Fruit fly (Drosophila melanogaster) whole organism, embryonic: ENCODE data around the gene CG6574.

Experiments
- Adf1 ChIP-seq: fragments of 200-800 bp; sonication (Bioruptor generic); IDR thresholded peaks from 2 replicates; pipeline ENCODE4 v1.3.6; 2022; ENCODE audit warnings: missing biosample characterization, missing genetic modification characterization
- Asciz ChIP-seq: fragments of 200-800 bp; sonication (Bioruptor generic); optimal IDR thresholded peaks from 2 replicates; lab custom pipeline; 2017; ENCODE audit warnings: missing biosample characterization, mild to moderate bottlenecking, missing genetic modification characterization, missing genetic modification reagents
- Atf6 ChIP-seq: fragments of 200-800 bp; sonication (Bioruptor generic); IDR thresholded peaks from 2 replicates; pipeline ENCODE4 v1.3.6; 2022; ENCODE audit warnings: missing biosample characterization, missing genetic modification characterization
- Bgb ChIP-seq: fragments of 200-800 bp; sonication (Bioruptor generic); IDR thresholded peaks from 2 replicates; pipeline ENCODE4 v1.3.6; 2022; ENCODE audit warnings: missing biosample characterization, missing genetic modification characterization; ENCODE audit not compliant: partially characterized antibody
- C15 ChIP-seq: fragments of 200-800 bp; sonication (Bioruptor generic); IDR thresholded peaks from 3 replicates; pipeline ENCODE4 v1.3.6; 2022; ENCODE audit warnings: missing biosample characterization, missing genetic modification characterization
- CG11398 ChIP-seq: fragments of 200-800 bp; sonication (Bioruptor generic); optimal IDR thresholded peaks from 2 replicates; lab custom pipeline; 2016; ENCODE audit warnings: missing biosample characterization, missing genetic modification characterization
- CG11695 ChIP-seq: fragments of 200-800 bp; sonication (Bioruptor generic); IDR thresholded peaks from 3 replicates; pipeline ENCODE4 v1.3.6; 2022; ENCODE audit warnings: missing biosample characterization, missing genetic modification characterization
- CG14014 ChIP-seq: fragments of 200-800 bp; sonication (Bioruptor generic); IDR thresholded peaks from 2 replicates; pipeline ENCODE4 v1.3.6; 2022; ENCODE audit warnings: missing biosample characterization, missing genetic modification characterization
- CG14965 ChIP-seq: fragments of 200-800 bp; sonication (Bioruptor generic); optimal IDR thresholded peaks from 2 replicates; lab custom pipeline; 2016; ENCODE audit warnings: missing biosample characterization, missing genetic modification characterization, borderline replicate concordance
- CG15269 ChIP-seq: fragments of 200-800 bp; sonication (Bioruptor generic); optimal IDR thresholded peaks from 2 replicates; lab custom pipeline; 2018; ENCODE audit warnings: missing biosample characterization, mild to moderate bottlenecking, missing genetic modification characterization, moderate library complexity
- CG15696 ChIP-seq: fragments of 200-800 bp; sonication (Bioruptor generic); optimal IDR thresholded peaks from 2 replicates; lab custom pipeline; 2019; ENCODE audit warnings: missing biosample characterization, mild to moderate bottlenecking, missing genetic modification characterization, moderate library complexity
- CG31224 ChIP-seq: fragments of 200-800 bp; sonication (Bioruptor generic); IDR thresholded peaks from 2 replicates; pipeline ENCODE4 v1.3.6; 2022; ENCODE audit warnings: missing biosample characterization, missing genetic modification characterization
- CG32767 ChIP-seq: fragments of 200-800 bp; sonication (Bioruptor generic); IDR thresholded peaks from 2 replicates; pipeline ENCODE4 v1.3.6; 2022; ENCODE audit warnings: missing biosample characterization, missing genetic modification characterization
- CG3995 ChIP-seq: fragments of 200-800 bp; sonication (Bioruptor generic); optimal IDR thresholded peaks from 3 replicates; lab custom pipeline; 2016; ENCODE audit warnings: missing biosample characterization, missing genetic modification characterization
- CG4328 ChIP-seq: fragments of 200-800 bp; sonication (Bioruptor generic); optimal IDR thresholded peaks from 3 replicates; lab custom pipeline; 2017; ENCODE audit warnings: missing biosample characterization, missing genetic modification reagents, missing genetic modification characterization
- CG4730 ChIP-seq: fragments of 200-800 bp; sonication (Bioruptor generic); IDR thresholded peaks from 2 replicates; pipeline ENCODE4 v1.3.6; 2022; ENCODE audit warnings: missing biosample characterization, missing genetic modification characterization
- CG5180 ChIP-seq: fragments of 200-800 bp; sonication (Bioruptor generic); optimal IDR thresholded peaks from 3 replicates; lab custom pipeline; 2017; ENCODE audit warnings: missing biosample characterization, missing genetic modification characterization, mild to moderate bottlenecking, moderate library complexity, missing genetic modification reagents
- CG6654 ChIP-seq: fragments of 200-800 bp; sonication (Bioruptor generic); optimal IDR thresholded peaks from 2 replicates; lab custom pipeline; 2017; ENCODE audit warnings: missing biosample characterization, mild to moderate bottlenecking, missing genetic modification characterization
- CG7786 ChIP-seq: fragments of 200-800 bp; sonication (Bioruptor generic); optimal IDR thresholded peaks from 2 replicates; lab custom pipeline; 2016; ENCODE audit warnings: missing biosample characterization, missing genetic modification characterization
- CG7839 ChIP-seq: fragments of 200-800 bp; sonication (Bioruptor generic); optimal IDR thresholded peaks from 3 replicates; lab custom pipeline; 2018; ENCODE audit warnings: missing biosample characterization, mild to moderate bottlenecking, missing genetic modification characterization, moderate library complexity
- Doc2 ChIP-seq: fragments of 200-800 bp; sonication (Bioruptor generic); IDR thresholded peaks from 2 replicates; pipeline ENCODE4 v1.3.6; 2022; ENCODE audit warnings: missing biosample characterization, missing genetic modification characterization
- Dref ChIP-seq: fragments of 200-800 bp; sonication (Bioruptor generic); IDR thresholded peaks from 2 replicates; pipeline ENCODE4 v1.3.6; 2022; ENCODE audit warnings: missing biosample characterization, missing genetic modification characterization
- E2f2 ChIP-seq: fragments of 200-800 bp; sonication (Bioruptor generic); IDR thresholded peaks from 2 replicates; pipeline ENCODE4 v1.3.6; 2022; ENCODE audit warnings: missing biosample characterization, missing genetic modification characterization
- Gsc ChIP-seq: fragments of 200-800 bp; sonication (Bioruptor generic); IDR thresholded peaks from 2 replicates; pipeline ENCODE4 v1.3.6; 2022; ENCODE audit warnings: missing biosample characterization, missing genetic modification characterization
- H15 ChIP-seq: fragments of 200-800 bp; sonication (Bioruptor generic); IDR thresholded peaks from 3 replicates; pipeline ENCODE4 v1.3.6; 2022; ENCODE audit warnings: missing biosample characterization, missing genetic modification characterization
- Hmr ChIP-seq: fragments of 200-800 bp; sonication (Bioruptor generic); optimal IDR thresholded peaks from 3 replicates; lab custom pipeline; 2017; ENCODE audit warnings: mild to moderate bottlenecking, missing biosample characterization, missing genetic modification reagents, missing genetic modification characterization
- Hr51 ChIP-seq, 2 experiments: fragments of 200-800 bp; sonication (Bioruptor generic); optimal IDR thresholded peaks; 2 replicates in 1 of 2; 3 replicates in 1 of 2; lab custom pipeline; 2016 to 2018; ENCODE audit warnings: missing biosample characterization in 2 of 2, missing genetic modification characterization in 2 of 2, mild to moderate bottlenecking in 1 of 2, moderate library complexity in 1 of 2
- Kr ChIP-seq: fragments of 200-800 bp; sonication (Bioruptor generic); optimal IDR thresholded peaks from 2 replicates; lab custom pipeline; 2017; ENCODE audit warnings: missing biosample characterization, mild to moderate bottlenecking, missing genetic modification characterization
- PHDP ChIP-seq: fragments of 200-800 bp; sonication (Bioruptor generic); optimal IDR thresholded peaks from 3 replicates; lab custom pipeline; 2018; ENCODE audit warnings: missing biosample characterization, mild to moderate bottlenecking, missing genetic modification characterization, moderate library complexity
- Pdp1 ChIP-seq, 2 experiments: fragments of 200-800 bp; sonication (Bioruptor generic); optimal IDR thresholded peaks; 3 replicates each; lab custom pipeline; 2016; ENCODE audit warnings: missing biosample characterization in 2 of 2, missing genetic modification characterization in 2 of 2, mild to moderate bottlenecking in 1 of 2, moderate library complexity in 1 of 2
- Sin3A ChIP-seq: fragments of >200 bp; optimal IDR thresholded peaks from 2 replicates; lab custom pipeline; 2018
- Six4 ChIP-seq: fragments of 200-800 bp; sonication (Bioruptor generic); optimal IDR thresholded peaks from 2 replicates; lab custom pipeline; 2016; ENCODE audit warnings: missing biosample characterization, missing genetic modification characterization
- Ssrp ChIP-seq: fragments of 200-800 bp; sonication (Bioruptor generic); optimal IDR thresholded peaks from 2 replicates; lab custom pipeline; 2018; ENCODE audit warnings: missing biosample characterization, mild to moderate bottlenecking, missing genetic modification characterization, moderate library complexity
- Trl ChIP-seq, 3 experiments: fragments of >200 bp in 2 of 3; fragments of 200-800 bp in 1 of 3; sonication (Bioruptor generic) in 1 of 3; optimal IDR thresholded peaks; 2 replicates in 1 of 3; 3 replicates in 2 of 3; lab custom pipeline; 2016 to 2017; ENCODE audit warnings: missing biosample characterization in 1 of 3, missing genetic modification characterization in 1 of 3
- bab2 ChIP-seq: fragments of 200-800 bp; sonication (Bioruptor generic); optimal IDR thresholded peaks from 2 replicates; lab custom pipeline; 2016; ENCODE audit warnings: missing biosample characterization, missing genetic modification characterization
- bowl ChIP-seq: fragments of 200-800 bp; sonication (Bioruptor generic); IDR thresholded peaks from 2 replicates; pipeline ENCODE4 v1.3.6; 2022; ENCODE audit warnings: missing biosample characterization, missing genetic modification characterization
- bsh ChIP-seq, 2 experiments: fragments of 200-800 bp; sonication (Bioruptor generic); optimal IDR thresholded peaks; 2 replicates each; lab custom pipeline; 2017 to 2018; ENCODE audit warnings: mild to moderate bottlenecking in 2 of 2, missing biosample characterization in 2 of 2, missing genetic modification characterization in 2 of 2, moderate library complexity in 1 of 2
- dm ChIP-seq: fragments of 200-800 bp; sonication (Bioruptor generic); optimal IDR thresholded peaks from 3 replicates; lab custom pipeline; 2016; ENCODE audit warnings: missing biosample characterization, missing genetic modification characterization
- exex ChIP-seq: fragments of 200-800 bp; sonication (Bioruptor generic); optimal IDR thresholded peaks from 4 replicates; lab custom pipeline; 2018; ENCODE audit warnings: missing biosample characterization, mild to moderate bottlenecking, missing genetic modification characterization, moderate library complexity
- grau ChIP-seq: fragments of 200-800 bp; optimal IDR thresholded peaks from 3 replicates; lab custom pipeline; 2019; ENCODE audit warnings: missing biosample characterization, mild to moderate bottlenecking, missing genetic modification characterization, moderate library complexity
- ind ChIP-seq: fragments of 200-800 bp; sonication (Bioruptor generic); optimal IDR thresholded peaks from 3 replicates; lab custom pipeline; 2016; ENCODE audit warnings: missing biosample characterization, missing genetic modification characterization
- pita ChIP-seq: fragments of 200-800 bp; sonication (Bioruptor generic); optimal IDR thresholded peaks from 2 replicates; lab custom pipeline; 2017; ENCODE audit warnings: missing biosample characterization, mild to moderate bottlenecking, missing genetic modification characterization
- pnt ChIP-seq: fragments of 200-800 bp; sonication (Bioruptor generic); optimal IDR thresholded peaks from 3 replicates; lab custom pipeline; 2016; ENCODE audit warnings: missing biosample characterization, missing genetic modification characterization
- sc ChIP-seq, 3 experiments: fragments of >200 bp in 2 of 3; fragments of 200-800 bp in 1 of 3; sonication (Bioruptor generic) in 1 of 3; optimal IDR thresholded peaks; 2 replicates in 2 of 3; 3 replicates in 1 of 3; lab custom pipeline; 2017; ENCODE audit warnings: mild to moderate bottlenecking in 1 of 3, missing biosample characterization in 1 of 3, missing genetic modification characterization in 1 of 3, missing genetic modification reagents in 1 of 3
- sd ChIP-seq: fragments of 200-800 bp; sonication (Bioruptor generic); optimal IDR thresholded peaks from 3 replicates; lab custom pipeline; 2018; ENCODE audit warnings: missing biosample characterization, mild to moderate bottlenecking, missing genetic modification characterization, moderate library complexity
- sim ChIP-seq: fragments of 200-800 bp; sonication (Bioruptor generic); IDR thresholded peaks from 2 replicates; pipeline ENCODE4 v1.3.6; 2022; ENCODE audit warnings: missing biosample characterization, missing genetic modification characterization
- tin ChIP-seq: fragments of 200-800 bp; sonication (Bioruptor generic); optimal IDR thresholded peaks from 3 replicates; lab custom pipeline; 2016; ENCODE audit warnings: missing biosample characterization, missing genetic modification characterization
- zen2 ChIP-seq: fragments of 200-800 bp; sonication (Bioruptor generic); IDR thresholded peaks from 3 replicates; pipeline ENCODE4 v1.3.6; 2022; ENCODE audit warnings: missing biosample characterization, missing genetic modification characterization; ENCODE audit not compliant: partially characterized antibody

The CG6574 gene

DNA sequence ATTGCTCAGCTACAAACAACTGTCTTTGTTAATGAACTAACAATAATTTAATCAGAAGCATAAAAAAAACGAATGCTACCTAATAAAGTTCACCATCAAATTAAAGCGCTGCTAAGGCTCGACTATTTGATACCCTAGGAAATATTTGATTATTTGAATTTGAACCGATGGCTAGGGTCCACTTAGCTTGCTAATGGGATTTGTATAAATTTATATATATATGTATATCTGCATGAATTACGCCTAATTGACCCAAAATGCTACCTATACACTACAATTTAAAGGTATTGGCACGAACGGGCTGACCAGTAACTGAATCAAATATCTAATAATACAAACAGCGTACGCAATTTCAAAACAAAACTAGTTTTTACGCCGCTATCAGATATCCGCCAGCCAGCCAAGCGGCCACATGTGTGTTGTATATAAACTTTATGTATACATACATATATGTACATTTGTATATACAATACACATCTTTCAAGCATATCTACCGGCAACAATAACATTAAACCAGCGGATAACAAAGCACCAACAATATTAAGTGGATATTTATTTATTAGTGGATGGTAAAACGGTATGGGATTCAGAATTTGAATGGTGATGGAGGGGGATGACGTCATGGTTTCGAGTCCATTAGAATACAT lies 21.4 kb upstream of the CG6574 start (continued):
- TF ChIP-seq exex = peak; percentile 67
- no peak for TF ChIP-seq CG14965 (GFP tag; lab: Kevin White, UChicago)
- 0 out of 3 replicates have a peak, but pooled peaks have one; percentile 61 for TF ChIP-seq C15 (GFP tag; lab: Robert Waterston, UW)
- no peak for TF ChIP-seq pita (GFP tag; lab: Kevin White, UChicago)
- no peak; the same call in 1 of the 2 replicates for TF ChIP-seq Adf1 (GFP tag; lab: Robert Waterston, UW)
- peak in 1 of 2 experiments; percentile 79 for TF ChIP-seq Hr51 (GFP tag; optimal IDR thresholded peaks at IDR 0.05; lab: Kevin White, UChicago)
- TF ChIP-seq PHDP (tag; lab: Kevin White, UChicago) = peak; percentile 76
- no peak for TF ChIP-seq CG4328 (GFP tag; lab: Kevin White, UChicago)
- TF ChIP-seq Atf6 (GFP tag; lab: Robert Waterston, UW) = peak; percentile 76
- TF ChIP-seq Asciz (GFP tag; lab: Kevin White, UChicago) = peak; percentile 82
- TF ChIP-seq ind (GFP tag; lab: Kevin White, UChicago) = peak; percentile 65
- TF ChIP-seq CG7786 = no peak
- peak; percentile 77 for TF ChIP-seq Hmr (GFP tag; lab: Kevin White, UChicago)
- peak; percentile 64; the same call in 1 of the 2 replicates for TF ChIP-seq bowl
- TF ChIP-seq CG7839 (tag; lab: Kevin White, UChicago) = peak; percentile 88
- TF ChIP-seq bab2 (GFP tag; lab: Kevin White, UChicago) = peak; percentile 19
- TF ChIP-seq CG4730 (GFP tag; lab: Robert Waterston, UW) = peak; percentile 72
- TF ChIP-seq pnt (GFP tag; lab: Kevin White, UChicago) = peak; percentile 13
- no peak for TF ChIP-seq Bgb (GFP tag; lab: Robert Waterston, UW)
- peak; percentile 2 for TF ChIP-seq Six4 (GFP tag; lab: Kevin White, UChicago)
- TF ChIP-seq CG5180 (GFP tag; lab: Kevin White, UChicago) = peak; percentile 74
- no peak for TF ChIP-seq sc (optimal IDR thresholded peaks at IDR 0.05; lab: Kevin White, UChicago)
- TF ChIP-seq sc (GFP tag; optimal IDR thresholded peaks at IDR 0.05; lab: Kevin White, UChicago) = no peak
- peak; percentile 26; the same call in 1 of the 2 replicates for TF ChIP-seq Dref
- no peak for TF ChIP-seq CG11398 (GFP tag; lab: Kevin White, UChicago)
- TF ChIP-seq bsh (GFP tag; optimal IDR thresholded peaks at IDR 0.05; lab: Kevin White, UChicago) = peak in 1 of 2 experiments; percentile 29
- TF ChIP-seq tin (GFP tag; lab: Kevin White, UChicago) = peak; percentile 18
- TF ChIP-seq Pdp1 (GFP tag; optimal IDR thresholded peaks at IDR 0.05; lab: Kevin White, UChicago) = peak; percentile 31 to 48
- peak; percentile 44; the same call in 1 of the 2 replicates for TF ChIP-seq E2f2
- TF ChIP-seq Kr (GFP tag; lab: Kevin White, UChicago) = no peak
- no peak for TF ChIP-seq Sin3A (lab: Kevin White, UChicago)
- TF ChIP-seq CG31224 = peak; percentile 75
- no peak for TF ChIP-seq zen2 (GFP tag; lab: Robert Waterston, UW)
- peak; percentile 51 for TF ChIP-seq sd (tag; lab: Kevin White, UChicago)
- peak; percentile 80 for TF ChIP-seq CG14014 (GFP tag; lab: Robert Waterston, UW)
- TF ChIP-seq Gsc (GFP tag; lab: Robert Waterston, UW) = peak; percentile 9; the same call in 1 of the 2 replicates
- TF ChIP-seq H15 (GFP tag; lab: Robert Waterston, UW) = peak; percentile 83
- TF ChIP-seq grau (tag; lab: Kevin White, UChicago) = peak; percentile 75
- TF ChIP-seq CG15269 (tag; lab: Kevin White, UChicago) = peak; percentile 80
- peak; percentile 74 for TF ChIP-seq CG32767
- no peak for TF ChIP-seq dm (GFP tag; lab: Kevin White, UChicago)
- peak; percentile 46 for TF ChIP-seq Doc2 (GFP tag; lab: Robert Waterston, UW)
- no peak for TF ChIP-seq CG6654 (GFP tag; lab: Kevin White, UChicago)
- TF ChIP-seq CG3995 (GFP tag; lab: Kevin White, UChicago) = peak; percentile 24
- 0 out of 2 replicates have a peak, but pooled peaks have one; percentile 34 for TF ChIP-seq sim
- peak; percentile 84 for TF ChIP-seq CG11695 (GFP tag; lab: Robert Waterston, UW)
- TF ChIP-seq CG15696 (tag; lab: Kevin White, UChicago) = peak; percentile 39
- TF ChIP-seq Trl (optimal IDR thresholded peaks at IDR 0.05; lab: Kevin White, UChicago) = no peak
- no peak for TF ChIP-seq Trl (GFP tag; optimal IDR thresholded peaks at IDR 0.05; lab: Kevin White, UChicago)
- TF ChIP-seq Ssrp = peak; percentile 33
